Worm (Caenorhabditis elegans) whole organism, early embryonic: ENCODE measurements around the gene hel-1.

Experiments
- F13C5.2 ChIP-seq: sonication (generic microtip); optimal IDR thresholded peaks from 2 replicates; lab custom pipeline; 2017; ENCODE audit warnings: mild to moderate bottlenecking, missing genetic modification characterization, inconsistent platforms, missing compliant biosample characterization
- aly-1 ChIP-seq: sonication (generic microtip); optimal IDR thresholded peaks from 2 replicates; lab custom pipeline; 2016; ENCODE audit warnings: missing genetic modification characterization, missing compliant biosample characterization
- ama-1 ChIP-seq: fragments of 150-350 bp; optimal IDR thresholded peaks from 2 replicates; lab custom pipeline; 2014
- ceh-36 ChIP-seq: sonication (generic microtip); optimal IDR thresholded peaks from 2 replicates; lab custom pipeline; 2016; ENCODE audit warnings: missing genetic modification characterization, inconsistent platforms, missing compliant biosample characterization
- ets-7 ChIP-seq: sonication (generic microtip); optimal IDR thresholded peaks from 2 replicates; lab custom pipeline; 2016; ENCODE audit warnings: missing genotype, missing genetic modification characterization, missing compliant biosample characterization
- flt-1 ChIP-seq: fragments of 200-800 bp; sonication (Bioruptor generic); IDR thresholded peaks from 2 replicates; pipeline ENCODE4 v1.3.6; 2022; ENCODE audit warnings: missing genetic modification characterization, missing compliant biosample characterization
- hmbx-1 ChIP-seq: sonication (generic microtip); optimal IDR thresholded peaks from 2 replicates; lab custom pipeline; 2016; ENCODE audit warnings: mild to moderate bottlenecking, missing genetic modification characterization, missing compliant biosample characterization
- pes-1 ChIP-seq: fragments of 200-800 bp; sonication (Bioruptor generic); IDR thresholded peaks from 2 replicates; pipeline ENCODE4 v1.3.6; 2022; ENCODE audit warnings: missing genetic modification reagents, missing genetic modification characterization, missing compliant biosample characterization
- sea-1 ChIP-seq: fragments of 200-800 bp; sonication (Bioruptor generic); conservative IDR thresholded peaks from 2 replicates; pipeline ENCODE4 v1.3.6; 2022; ENCODE audit warnings: missing genetic modification characterization, missing compliant biosample characterization
- tbx-11 ChIP-seq: fragments of 200-800 bp; sonication (Bioruptor generic); IDR thresholded peaks from 2 replicates; pipeline ENCODE4 v1.3.6; 2022; ENCODE audit warnings: missing genetic modification characterization, missing compliant biosample characterization
- tbx-37 ChIP-seq: fragments of 200-800 bp; sonication (Bioruptor generic); conservative IDR thresholded peaks from 2 replicates; pipeline ENCODE4 v1.3.6; 2022; ENCODE audit warnings: missing genetic modification reagents, missing genetic modification characterization, missing compliant biosample characterization

DNA sequence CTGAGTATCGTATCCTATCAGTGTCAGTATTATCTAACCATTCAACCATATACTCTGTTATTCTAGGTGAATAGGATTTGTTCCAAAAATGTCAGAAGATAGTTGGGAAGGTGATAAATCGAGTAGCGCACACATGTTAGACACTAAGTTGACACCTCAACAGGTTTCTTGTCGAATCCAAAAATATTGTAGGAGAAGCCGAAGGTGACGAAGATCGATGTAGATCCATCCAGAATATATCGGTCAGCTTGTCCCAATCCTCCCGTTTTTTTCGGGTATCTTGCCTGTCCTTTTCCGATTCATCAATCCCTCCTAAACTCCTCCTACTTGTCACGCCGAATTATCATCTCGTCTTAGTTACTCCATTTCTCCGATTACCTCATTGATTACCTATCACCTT lies 16.9 kb upstream of the hel-1 start:
- TF ChIP-seq sea-1 (GFP tag; lab: Robert Waterston, UW) (no peak), aly-1 (tag; lab: Kevin White, UChicago) (no peak), ama-1 (lab: Kevin White, UChicago) (no peak), pes-1 (GFP tag; lab: Robert Waterston, UW) (no peak), tbx-37 (GFP tag; lab: Robert Waterston, UW) (no peak), F13C5.2 (no peak), ets-7 (tag; lab: Kevin White, UChicago) (no peak), hmbx-1 (tag; lab: Kevin White, UChicago) (no peak), flt-1 (GFP tag; lab: Robert Waterston, UW) (no peak), ceh-36 (tag; lab: Kevin White, UChicago) (no peak), tbx-11 (GFP tag; lab: Robert Waterston, UW) (no peak)
